Fruit fly (Drosophila melanogaster): ENCODE measurements around the gene CG46457.

DNA sequence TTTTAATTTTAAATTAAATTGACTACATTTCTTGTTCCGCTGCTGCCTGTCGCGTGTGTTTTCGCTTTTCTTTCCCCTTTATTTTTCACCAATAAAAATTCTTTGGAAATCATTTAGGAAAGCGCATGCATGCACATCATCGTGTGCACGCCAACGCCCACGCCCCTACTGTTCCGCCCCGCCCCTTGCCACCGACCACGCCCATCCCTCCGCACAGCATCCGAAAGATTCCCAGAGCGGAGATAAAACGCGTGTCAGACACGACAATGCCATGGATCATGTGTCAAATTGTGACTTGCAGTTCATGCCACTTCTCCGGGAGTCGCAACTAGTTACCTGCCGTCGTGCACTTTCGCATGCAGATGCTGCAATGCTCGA lies 19.3 kb upstream of the CG46457 start:
- TF ChIP-seq psq (optimal IDR thresholded peaks at IDR 0.05), result no peak
- TF ChIP-seq Myc (optimal IDR thresholded peaks at IDR 0.05), result no peak
- TF ChIP-seq h (optimal IDR thresholded peaks at IDR 0.05), result no peak
- no peak for TF ChIP-seq ttk (optimal IDR thresholded peaks at IDR 0.05)
- TF ChIP-seq Sin3A (optimal IDR thresholded peaks at IDR 0.05), result no peak
